Fruit fly (Drosophila melanogaster): ENCODE data around the gene CG4607.

DNA sequence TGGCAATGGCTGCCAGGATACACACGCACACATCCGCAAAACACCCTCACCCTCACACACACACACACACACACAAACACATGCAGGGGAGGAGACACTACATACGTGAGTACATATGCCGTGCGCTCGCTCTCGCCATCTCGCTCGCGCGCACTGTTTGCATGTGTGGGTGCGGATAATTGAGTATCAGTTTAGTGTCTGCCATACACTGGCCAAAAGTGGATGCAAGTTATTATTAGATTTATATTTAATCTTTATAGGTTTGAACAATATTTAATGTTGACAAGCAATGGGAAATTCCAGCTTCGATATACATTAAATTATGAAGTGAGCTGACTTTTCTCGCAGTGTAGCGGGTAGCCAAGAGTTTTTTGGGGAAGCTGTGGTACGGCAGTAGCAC, 48.5 kb downstream of the CG4607 start:
- TF ChIP-seq jim (GFP tag; optimal IDR thresholded peaks at IDR 0.05): no peak
- TF ChIP-seq lola (GFP tag; optimal IDR thresholded peaks at IDR 0.05): no peak
- TF ChIP-seq Hr78 (GFP tag; optimal IDR thresholded peaks at IDR 0.05): no peak
- TF ChIP-seq Abd-B (GFP tag; optimal IDR thresholded peaks at IDR 0.05): no peak
- TF ChIP-seq foxo (GFP tag; optimal IDR thresholded peaks at IDR 0.05): peak in 1 of 2 experiments; percentile 33
- no peak for TF ChIP-seq pan (optimal IDR thresholded peaks at IDR 0.05)
